Fruit fly (Drosophila melanogaster): ENCODE measurements around the gene Blos2.

Gene Blos2

DNA sequence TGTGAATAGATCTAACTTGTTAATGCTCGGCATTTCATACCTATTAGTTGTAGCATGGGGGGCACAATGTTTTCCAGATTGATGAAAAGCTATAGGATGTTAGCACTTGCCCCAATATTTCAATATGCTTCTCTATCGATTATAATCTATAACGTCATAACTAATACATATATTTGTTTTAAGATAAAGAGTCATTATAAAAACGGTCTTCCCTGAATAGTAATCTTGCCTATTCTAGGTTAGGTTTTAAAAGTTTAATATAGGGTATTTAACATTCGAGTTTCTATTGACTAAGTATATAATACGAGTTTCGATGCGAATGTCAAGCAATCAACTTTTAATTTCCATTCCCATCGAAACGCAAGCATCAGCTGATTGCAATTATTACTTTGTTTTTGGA lies at the start of gene Blos2, which contains the start of gene CG6321 (continued):
- TF ChIP-seq dmrt99B (tag; optimal IDR thresholded peaks at IDR 0.05), result peak; percentile 87
- no peak for TF ChIP-seq fd102C (GFP tag; optimal IDR thresholded peaks at IDR 0.05)
- peak; percentile 16; the same call in 1 of the 3 replicates for TF ChIP-seq CG11093 (GFP tag; IDR thresholded peaks at IDR 0.05)
- TF ChIP-seq HLH3B (GFP tag; IDR thresholded peaks at IDR 0.05), result peak; percentile 68
- TF ChIP-seq otp (GFP tag; IDR thresholded peaks at IDR 0.05), result no peak
- TF ChIP-seq unpg (GFP tag; optimal IDR thresholded peaks at IDR 0.05), result peak; percentile 87
- peak; percentile 54 for TF ChIP-seq sisA (GFP tag; IDR thresholded peaks at IDR 0.05)
- no peak for TF ChIP-seq Lpt (GFP tag; optimal IDR thresholded peaks at IDR 0.05)
- TF ChIP-seq inv (GFP tag; IDR thresholded peaks at IDR 0.05; ENCODE audit: partially characterized antibody), result no peak
- peak; percentile 50 for TF ChIP-seq CG9932 (GFP tag; IDR thresholded peaks at IDR 0.05)
- 0 out of 2 replicates have a peak, but pooled peaks have one; percentile 14 for TF ChIP-seq CG4404 (GFP tag; IDR thresholded peaks at IDR 0.05)
- TF ChIP-seq CG18599 (GFP tag; optimal IDR thresholded peaks at IDR 0.05), result peak; percentile 85
- peak; percentile 84 for TF ChIP-seq CG17359 (tag; optimal IDR thresholded peaks at IDR 0.05)
- no peak for TF ChIP-seq CG3163 (GFP tag; optimal IDR thresholded peaks at IDR 0.05)
- no peak for TF ChIP-seq Ravus (GFP tag; IDR thresholded peaks at IDR 0.05)
- TF ChIP-seq fu2 (GFP tag; optimal IDR thresholded peaks at IDR 0.05), result no peak
- peak; percentile 75 for TF ChIP-seq CG14441 (GFP tag; IDR thresholded peaks at IDR 0.05)
- TF ChIP-seq Gug (GFP tag; IDR thresholded peaks at IDR 0.05), result 0 out of 4 replicates have a peak, but pooled peaks have one; percentile 37
- no peak for TF ChIP-seq hb (GFP tag; IDR thresholded peaks at IDR 0.05; ENCODE audit: partially characterized antibody)
- no peak for TF ChIP-seq abd-A (tag; optimal IDR thresholded peaks at IDR 0.05)
- TF ChIP-seq Abd-B (GFP tag; optimal IDR thresholded peaks at IDR 0.05), result peak; percentile 76
- TF ChIP-seq pzg (GFP tag; optimal IDR thresholded peaks at IDR 0.05), result peak; percentile 39
- no peak for TF ChIP-seq Opbp (GFP tag; IDR thresholded peaks at IDR 0.05; ENCODE audit: partially characterized antibody)
- no peak for TF ChIP-seq sim (GFP tag; IDR thresholded peaks at IDR 0.05)
- no peak for TF ChIP-seq hbn (GFP tag; IDR thresholded peaks at IDR 0.05; ENCODE audit: partially characterized antibody)
- no peak for TF ChIP-seq emc (GFP tag; optimal IDR thresholded peaks at IDR 0.05)
- no peak for TF ChIP-seq CG34224 (GFP tag; IDR thresholded peaks at IDR 0.05; ENCODE audit: partially characterized antibody)
- no peak for TF ChIP-seq luna (GFP tag; optimal IDR thresholded peaks at IDR 0.05)
- no peak for TF ChIP-seq CG9215 (GFP tag; IDR thresholded peaks at IDR 0.05)
- TF ChIP-seq CG11247 (GFP tag; IDR thresholded peaks at IDR 0.05), result peak; percentile 50
- TF ChIP-seq NK7.1 (GFP tag; optimal IDR thresholded peaks at IDR 0.05), result peak; percentile 25
- TF ChIP-seq CG15269 (tag; optimal IDR thresholded peaks at IDR 0.05), result peak; percentile 88
- no peak for TF ChIP-seq z (GFP tag; IDR thresholded peaks at IDR 0.05)
- TF ChIP-seq vvl (GFP tag; IDR thresholded peaks at IDR 0.05), result peak; percentile 88
- peak; percentile 59; the same call in 1 of the 3 replicates for TF ChIP-seq C15 (GFP tag; IDR thresholded peaks at IDR 0.05)
- TF ChIP-seq CG9437 (GFP tag; optimal IDR thresholded peaks at IDR 0.05), result peak; percentile 69
- TF ChIP-seq CG10147 (GFP tag; optimal IDR thresholded peaks at IDR 0.05), result peak; percentile 83
- TF ChIP-seq CG14014 (GFP tag; IDR thresholded peaks at IDR 0.05), result peak; percentile 51
- TF ChIP-seq CG33213 (GFP tag; optimal IDR thresholded peaks at IDR 0.05), result peak; percentile 46
- TF ChIP-seq CG5180 (GFP tag; optimal IDR thresholded peaks at IDR 0.05), result peak; percentile 40
- TF ChIP-seq stc (GFP tag; IDR thresholded peaks at IDR 0.05), result peak; percentile 79
- TF ChIP-seq B-H1 (GFP tag; IDR thresholded peaks at IDR 0.05), result peak; percentile 27; the same call in 1 of the 3 replicates
- no peak for TF ChIP-seq toy (GFP tag; IDR thresholded peaks at IDR 0.05)
- peak; percentile 46 for TF ChIP-seq CG10366 (GFP tag; IDR thresholded peaks at IDR 0.05)
- TF ChIP-seq gsb (GFP tag; IDR thresholded peaks at IDR 0.05), result peak; percentile 74
- TF ChIP-seq MESR4 (GFP tag; optimal IDR thresholded peaks at IDR 0.05), result no peak
- peak; percentile 15 for TF ChIP-seq CG13123 (GFP tag; optimal IDR thresholded peaks at IDR 0.05)
- peak; percentile 39; the same call in 1 of the 3 replicates for TF ChIP-seq ase (GFP tag; IDR thresholded peaks at IDR 0.05)
- no peak for TF ChIP-seq sima (GFP tag; optimal IDR thresholded peaks at IDR 0.05)
- no peak for TF ChIP-seq CG11398 (GFP tag; optimal IDR thresholded peaks at IDR 0.05)
- TF ChIP-seq E2f1 (GFP tag; IDR thresholded peaks at IDR 0.05), result peak; percentile 62
- TF ChIP-seq Xrp1 (GFP tag; IDR thresholded peaks at IDR 0.05), result peak; percentile 91
